Worm (Caenorhabditis elegans) whole organism, mixed stage, embryonic: Measurements from ENCODE around the gene H20E11.1.

Experiments used
- bed-3 ChIP-seq: fragments of 200-800 bp; sonication (Bioruptor generic); optimal IDR thresholded peaks from 3 replicates; lab custom pipeline; 2018; ENCODE audit warnings: mild to moderate bottlenecking, missing genetic modification characterization, moderate library complexity, missing compliant biosample characterization
- nhr-12 ChIP-seq: fragments of 150-350 bp; optimal IDR thresholded peaks from 2 replicates; lab custom pipeline; 2014; ENCODE audit warnings: missing biosample characterization, missing genetic modification characterization
- nhr-237 ChIP-seq: fragments of 150-350 bp; optimal IDR thresholded peaks from 2 replicates; lab custom pipeline; 2014; ENCODE audit warnings: missing biosample characterization, missing genetic modification characterization
- snpc-4 ChIP-seq: fragments of 150-350 bp; optimal IDR thresholded peaks from 2 replicates; lab custom pipeline; 2014; ENCODE audit warnings: missing biosample characterization, missing genetic modification characterization

ce11 chrIV:6859270-6859669 lies 29.3 kb downstream of the H20E11.1 start, which contains the start of gene R13H7.2:
- no peak for TF ChIP-seq nhr-12 (tag; lab: Kevin White, UChicago)
- TF ChIP-seq bed-3 (GFP tag; lab: Kevin White, UChicago): no peak
- no peak for TF ChIP-seq nhr-237 (tag; lab: Kevin White, UChicago)
- TF ChIP-seq snpc-4 (tag; lab: Kevin White, UChicago): no peak
